Worm (Caenorhabditis elegans) whole organism, young adult: ENCODE results near the gene srj-40.

ENCODE experiments used
- B0019.2 ChIP-seq: fragments of 200-800 bp; sonication (Bioruptor generic); conservative IDR thresholded peaks from 2 replicates; pipeline ENCODE4 v1.3.6; 2022; ENCODE audit warnings: missing genetic modification reagents, missing genetic modification characterization, missing compliant biosample characterization
- B0035.1 ChIP-seq: sonication (generic microtip); optimal IDR thresholded peaks from 2 replicates; lab custom pipeline; 2016; ENCODE audit warnings: missing genetic modification characterization, mild to moderate bottlenecking, missing compliant biosample characterization, missing genotype, missing genetic modification reagents
- C06A6.2 ChIP-seq: fragments of 200-800 bp; sonication (Bioruptor generic); conservative IDR thresholded peaks from 2 replicates; pipeline ENCODE4 v1.3.6; 2022; ENCODE audit warnings: missing genetic modification characterization, missing compliant biosample characterization
- C17E4.6 ChIP-seq: fragments of 200-800 bp; sonication (Bioruptor generic); IDR thresholded peaks from 2 replicates; pipeline ENCODE4 v1.3.6; 2022; ENCODE audit warnings: missing genetic modification reagents, missing genetic modification characterization, missing compliant biosample characterization
- F22D6.2 ChIP-seq: sonication (generic microtip); optimal IDR thresholded peaks from 2 replicates; lab custom pipeline; 2016; ENCODE audit warnings: mild to moderate bottlenecking, missing genetic modification characterization, missing compliant biosample characterization
- F23B12.7 ChIP-seq: sonication (generic microtip); optimal IDR thresholded peaks from 2 replicates; lab custom pipeline; 2017; ENCODE audit warnings: missing genetic modification characterization, mild to moderate bottlenecking, missing compliant biosample characterization, antibody characterized with exemption, moderate library complexity; ENCODE audit not compliant: insufficient read depth
- K11D2.4 ChIP-seq: fragments of 200-800 bp; sonication (Bioruptor generic); IDR thresholded peaks from 2 replicates; pipeline ENCODE4 v1.3.6; 2022; ENCODE audit warnings: missing genetic modification reagents, missing genetic modification characterization, missing compliant biosample characterization
- K12H6.12 ChIP-seq: fragments of 200-800 bp; sonication (Bioruptor generic); optimal IDR thresholded peaks from 2 replicates; lab custom pipeline; 2018; ENCODE audit warnings: mild to moderate bottlenecking, missing genetic modification characterization, missing compliant biosample characterization
- T26A5.8 ChIP-seq: sonication (generic microtip); optimal IDR thresholded peaks from 2 replicates; lab custom pipeline; 2016; ENCODE audit warnings: missing genetic modification characterization, missing compliant biosample characterization
- Y56A3A.18 ChIP-seq: fragments of 200-800 bp; sonication (Bioruptor generic); IDR thresholded peaks from 2 replicates; pipeline ENCODE4 v1.3.6; 2022; ENCODE audit warnings: missing genetic modification reagents, missing genetic modification characterization, missing compliant biosample characterization
- Y95B8A.8 ChIP-seq: fragments of 200-800 bp; sonication (Bioruptor generic); IDR thresholded peaks from 2 replicates; pipeline ENCODE4 v1.3.6; 2022; ENCODE audit warnings: missing genetic modification reagents, missing genetic modification characterization, missing compliant biosample characterization
- ama-1 ChIP-seq, 3 experiments: fragments of 150-350 bp in 1 of 3; sonication (generic microtip) in 2 of 3; optimal IDR thresholded peaks; 2 replicates each; lab custom pipeline; 2014 to 2018; ENCODE audit warnings: missing biosample characterization in 2 of 3, missing genetic modification characterization in 2 of 3, missing genetic modification reagents in 2 of 3
- aptf-2 ChIP-seq: fragments of 200-800 bp; sonication (Bioruptor generic); conservative IDR thresholded peaks from 2 replicates; pipeline ENCODE4 v1.3.6; 2022; ENCODE audit warnings: missing genetic modification reagents, missing genetic modification characterization, missing compliant biosample characterization
- aptf-3 ChIP-seq: fragments of 200-800 bp; sonication (Bioruptor generic); IDR thresholded peaks from 2 replicates; pipeline ENCODE4 v1.3.6; 2022; ENCODE audit warnings: missing genetic modification characterization, missing compliant biosample characterization
- atf-7 ChIP-seq: sonication (generic microtip); optimal IDR thresholded peaks from 2 replicates; lab custom pipeline; 2017; ENCODE audit warnings: mild to moderate bottlenecking, missing genetic modification characterization, missing compliant biosample characterization
- attf-5 ChIP-seq: fragments of 200-800 bp; sonication (Bioruptor generic); optimal IDR thresholded peaks from 2 replicates; lab custom pipeline; 2018; ENCODE audit warnings: mild to moderate bottlenecking, missing genetic modification characterization, missing compliant biosample characterization
- ccch-3 ChIP-seq: fragments of 200-800 bp; sonication (Bioruptor generic); optimal IDR thresholded peaks from 2 replicates; lab custom pipeline; 2018; ENCODE audit warnings: mild to moderate bottlenecking, missing genetic modification characterization, missing compliant biosample characterization
- cebp-1 ChIP-seq, 2 experiments: fragments of 200-800 bp in 1 of 2; sonication (Bioruptor generic) in 1 of 2; sonication (generic microtip) in 1 of 2; IDR thresholded peaks in 1 of 2; optimal IDR thresholded peaks in 1 of 2; 2 replicates each; pipeline versions ENCODE4 v1.3.6 to Lab custom; 2017 to 2022; ENCODE audit warnings: missing compliant biosample characterization in 2 of 2, missing genetic modification characterization in 2 of 2, mild to moderate bottlenecking in 1 of 2, missing genetic modification reagents in 1 of 2, moderate library complexity in 1 of 2
- cebp-2 ChIP-seq: fragments of 200-800 bp; sonication (Bioruptor generic); IDR thresholded peaks from 2 replicates; pipeline ENCODE4 v1.3.6; 2022; ENCODE audit warnings: missing genetic modification characterization, missing compliant biosample characterization
- ceh-79 ChIP-seq: sonication (generic microtip); optimal IDR thresholded peaks from 2 replicates; lab custom pipeline; 2017; ENCODE audit warnings: mild to moderate bottlenecking, missing genetic modification characterization, missing compliant biosample characterization
- chd-7 ChIP-seq: sonication (generic microtip); optimal IDR thresholded peaks from 2 replicates; lab custom pipeline; 2016; ENCODE audit warnings: mild to moderate bottlenecking, missing genetic modification characterization, moderate library complexity, missing compliant biosample characterization
- die-1 ChIP-seq: sonication (generic microtip); optimal IDR thresholded peaks from 2 replicates; lab custom pipeline; 2016; ENCODE audit warnings: missing genotype, mild to moderate bottlenecking, missing genetic modification characterization, missing compliant biosample characterization
- dox-1 ChIP-seq: fragments of 200-800 bp; sonication (Bioruptor generic); IDR thresholded peaks from 2 replicates; pipeline ENCODE4 v1.3.6; 2022; ENCODE audit warnings: missing genetic modification reagents, missing genetic modification characterization, missing compliant biosample characterization
- ets-4 ChIP-seq: fragments of 200-800 bp; sonication (Bioruptor generic); optimal IDR thresholded peaks from 2 replicates; lab custom pipeline; 2018; ENCODE audit warnings: mild to moderate bottlenecking, missing genetic modification characterization, missing compliant biosample characterization
- gei-17 ChIP-seq: fragments of 200-800 bp; sonication (Bioruptor generic); optimal IDR thresholded peaks from 2 replicates; lab custom pipeline; 2018; ENCODE audit warnings: mild to moderate bottlenecking, missing genetic modification characterization, missing compliant biosample characterization
- hlh-12 ChIP-seq: sonication (generic microtip); optimal IDR thresholded peaks from 2 replicates; lab custom pipeline; 2016; ENCODE audit warnings: missing genetic modification characterization, missing compliant biosample characterization
- hmg-1.2 ChIP-seq: fragments of 200-800 bp; sonication (Bioruptor generic); IDR thresholded peaks from 2 replicates; pipeline ENCODE4 v1.3.6; 2022; ENCODE audit warnings: missing genetic modification reagents, missing genetic modification characterization, missing compliant biosample characterization
- hrde-1 ChIP-seq: sonication (generic microtip); optimal IDR thresholded peaks from 2 replicates; lab custom pipeline; 2016; ENCODE audit warnings: missing genetic modification characterization, mild to moderate bottlenecking, missing compliant biosample characterization, moderate library complexity, missing genotype, missing genetic modification reagents, borderline replicate concordance
- let-607 ChIP-seq, 2 experiments: fragments of 200-800 bp in 1 of 2; sonication (Bioruptor generic) in 1 of 2; sonication (generic microtip) in 1 of 2; optimal IDR thresholded peaks; 2 replicates each; lab custom pipeline; 2016 to 2018; ENCODE audit warnings: mild to moderate bottlenecking in 2 of 2, missing compliant biosample characterization in 2 of 2, missing genetic modification characterization in 2 of 2, moderate library complexity in 2 of 2, missing genotype in 1 of 2
- lir-1 ChIP-seq: fragments of 200-800 bp; sonication (Bioruptor generic); conservative IDR thresholded peaks from 2 replicates; pipeline ENCODE4 v1.3.6; 2022; ENCODE audit warnings: missing genetic modification reagents, missing genetic modification characterization, missing compliant biosample characterization
- madf-10 ChIP-seq: sonication (generic microtip); optimal IDR thresholded peaks from 2 replicates; lab custom pipeline; 2016; ENCODE audit warnings: mild to moderate bottlenecking, missing genetic modification characterization, missing compliant biosample characterization
- pbrm-1 ChIP-seq: fragments of 200-800 bp; sonication (Bioruptor generic); IDR thresholded peaks from 2 replicates; pipeline ENCODE4 v1.3.6; 2022; ENCODE audit warnings: missing genetic modification reagents, missing genetic modification characterization, missing compliant biosample characterization
- pha-4 ChIP-seq: fragments of 150-350 bp; sonication (generic microtip); optimal IDR thresholded peaks from 2 replicates; lab custom pipeline; 2014; ENCODE audit warnings: missing biosample characterization, missing genetic modification reagents, missing genetic modification characterization
- snpc-1.3 ChIP-seq: sonication (generic microtip); optimal IDR thresholded peaks from 2 replicates; lab custom pipeline; 2017; ENCODE audit warnings: missing genetic modification characterization, mild to moderate bottlenecking, missing compliant biosample characterization, antibody characterized with exemption, moderate library complexity, missing genotype, missing genetic modification reagents; ENCODE audit not compliant: insufficient read depth
- snpc-4 ChIP-seq, 5 experiments: fragments of 150-350 bp in 1 of 5; sonication (generic microtip) in 4 of 5; optimal IDR thresholded peaks; 2 replicates each; lab custom pipeline; 2014 to 2018; ENCODE audit warnings: missing genetic modification characterization in 5 of 5, missing biosample characterization in 3 of 5, antibody characterized with exemption in 2 of 5, mild to moderate bottlenecking in 2 of 5, missing compliant biosample characterization in 2 of 5, missing genotype in 2 of 5, moderate library complexity in 2 of 5, missing genetic modification reagents in 1 of 5
- tbx-9 ChIP-seq: sonication (generic microtip); optimal IDR thresholded peaks from 2 replicates; lab custom pipeline; 2016; ENCODE audit warnings: borderline replicate concordance, missing genetic modification characterization, inconsistent platforms, missing compliant biosample characterization
- tlf-1 ChIP-seq: fragments of 200-800 bp; sonication (Bioruptor generic); optimal IDR thresholded peaks from 2 replicates; lab custom pipeline; 2018; ENCODE audit warnings: mild to moderate bottlenecking, missing genetic modification characterization, missing compliant biosample characterization
- unc-130 ChIP-seq: sonication (generic microtip); optimal IDR thresholded peaks from 2 replicates; lab custom pipeline; 2016; ENCODE audit warnings: missing genetic modification reagents, missing genetic modification characterization, missing compliant biosample characterization
- zfh-2 ChIP-seq: fragments of 200-800 bp; sonication (Bioruptor generic); conservative IDR thresholded peaks from 2 replicates; pipeline ENCODE4 v1.3.6; 2022; ENCODE audit warnings: missing genetic modification reagents, missing genetic modification characterization, missing compliant biosample characterization
- ztf-22 ChIP-seq: fragments of 200-800 bp; sonication (Bioruptor generic); optimal IDR thresholded peaks from 2 replicates; lab custom pipeline; 2018; ENCODE audit warnings: mild to moderate bottlenecking, missing genetic modification characterization, moderate library complexity, missing compliant biosample characterization
- ztf-25 ChIP-seq: fragments of 200-800 bp; sonication (Bioruptor generic); IDR thresholded peaks from 2 replicates; pipeline ENCODE4 v1.3.6; 2022; ENCODE audit warnings: missing genetic modification reagents, missing genetic modification characterization, missing compliant biosample characterization
- ztf-26 ChIP-seq: sonication (generic microtip); optimal IDR thresholded peaks from 2 replicates; lab custom pipeline; 2017; ENCODE audit warnings: missing genetic modification characterization, missing compliant biosample characterization

The srj-40 gene

ce11 chrV:4125552-4126084, 24.0 kb downstream of the srj-40 start, which contains the start of gene T05B4.12:
Gene T05B4.12, minus strand, starts transcription at chrV:4126034.
- peak; percentile 71 for TF ChIP-seq zfh-2
- no peak for TF ChIP-seq tlf-1 (GFP tag; lab: Kevin White, UChicago)
- TF ChIP-seq, all 124 proteins: peak for 1

- TF ChIP-seq ceh-79 (tag; lab: Kevin White, UChicago) (no peak), T26A5.8 (no peak), unc-130 (GFP tag; lab: Kevin White, UChicago) (no peak), zfh-2 (no peak), gei-17 (GFP tag; lab: Kevin White, UChicago) (no peak), tbx-9 (tag; lab: Kevin White, UChicago) (no peak), K12H6.12 (tag; lab: Kevin White, UChicago) (no peak), Y95B8A.8 (no peak), hmg-1.2 (GFP tag; lab: Robert Waterston, UW) (no peak)
Observed at ce11 chrV:4127435-4127834, 25.8 kb downstream of the srj-40 start, which contains the start of gene T05B4.13. Gene T05B4.13, minus strand, starts transcription at chrV:4127535.

ce11 chrV:4129604-4130003, 27.9 kb downstream of the srj-40 start, which contains the start of gene phat-4:
Gene phat-4, plus strand, starts transcription at chrV:4129904.
- TF ChIP-seq C17E4.6 (GFP tag; lab: Robert Waterston, UW) (no peak), ama-1 (optimal IDR thresholded peaks at IDR 0.05; lab: Kevin White, UChicago) (no peak), ama-1 (GFP tag; optimal IDR thresholded peaks at IDR 0.05; lab: Kevin White, UChicago) (no peak), die-1 (tag; lab: Kevin White, UChicago) (no peak), K11D2.4 (GFP tag; lab: Robert Waterston, UW) (no peak), snpc-1.3 (no peak), ztf-25 (no peak), aptf-3 (GFP tag; lab: Robert Waterston, UW) (no peak), B0019.2 (GFP tag; lab: Robert Waterston, UW) (no peak), B0035.1 (tag; lab: Kevin White, UChicago) (no peak), aptf-2 (GFP tag; lab: Robert Waterston, UW) (no peak), hlh-12 (tag; lab: Kevin White, UChicago) (no peak), lir-1 (GFP tag; lab: Robert Waterston, UW) (no peak), ets-4 (no peak), gei-17 (GFP tag; lab: Kevin White, UChicago) (no peak), cebp-2 (GFP tag; lab: Robert Waterston, UW) (no peak), cebp-1 (GFP tag; IDR thresholded peaks at IDR 0.05; lab: Robert Waterston, UW) (no peak), cebp-1 (tag; optimal IDR thresholded peaks at IDR 0.05; lab: Kevin White, UChicago) (no peak), madf-10 (tag; lab: Kevin White, UChicago) (no peak), ccch-3 (GFP tag; lab: Kevin White, UChicago) (no peak), C06A6.2 (GFP tag; lab: Robert Waterston, UW) (no peak)

DNA sequence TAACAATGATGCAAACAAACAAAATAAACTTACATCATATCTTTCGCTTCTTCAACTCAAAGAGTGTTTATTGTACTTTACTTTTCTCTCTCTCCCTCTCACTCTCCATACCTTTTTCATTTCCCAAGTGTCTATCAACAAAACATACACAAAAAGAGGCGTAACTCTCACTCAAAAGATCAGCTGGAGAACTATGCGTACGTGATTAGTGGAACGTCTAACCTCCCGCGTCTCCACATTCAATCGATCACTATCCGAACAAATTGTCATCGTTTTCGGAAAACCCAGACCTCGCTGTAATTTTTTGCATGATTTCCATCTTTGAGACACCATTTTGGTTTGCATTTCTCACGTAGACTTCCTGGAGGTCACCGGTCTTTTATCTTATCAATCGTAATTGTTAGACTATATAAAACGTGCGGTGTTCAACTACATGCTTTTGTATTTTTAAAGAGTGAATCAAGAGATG, 29.8 kb downstream of the srj-40 start, which contains the start of gene nhr-57:
nhr-57 (plus strand) TSS at position 419 of the 469 bp plus-strand sequence.
- no peak for TF ChIP-seq Y56A3A.18 (GFP tag; lab: Robert Waterston, UW)
- no peak for TF ChIP-seq F23B12.7 (tag; lab: Kevin White, UChicago)
- no peak; the same call in 1 of the 2 replicates for TF ChIP-seq pbrm-1
- peak; percentile 79 for TF ChIP-seq pha-4 (tag; lab: Kevin White, UChicago)
- peak; percentile 60 for TF ChIP-seq atf-7 (tag; lab: Kevin White, UChicago)
- TF ChIP-seq ztf-22 = peak; percentile 35
- TF ChIP-seq F22D6.2 = peak; percentile 50
- TF ChIP-seq let-607 (tag; optimal IDR thresholded peaks at IDR 0.05; lab: Kevin White, UChicago) = peak in 1 of 2 experiments; percentile 44
- peak; percentile 29 for TF ChIP-seq attf-5
- peak; percentile 51 for TF ChIP-seq dox-1
- no peak for TF ChIP-seq snpc-4 (GFP tag; optimal IDR thresholded peaks at IDR 0.05; lab: Kevin White, UChicago)
- TF ChIP-seq snpc-4 (tag; optimal IDR thresholded peaks at IDR 0.05; lab: Kevin White, UChicago) = peak in 1 of 4 experiments; percentile 2
- TF ChIP-seq chd-7 (tag; lab: Kevin White, UChicago) = peak; percentile 16
- no peak for TF ChIP-seq Y95B8A.8
- TF ChIP-seq ztf-26 (tag; lab: Kevin White, UChicago) = peak; percentile 25
- TF ChIP-seq hrde-1 (tag; lab: Kevin White, UChicago) = no peak
